Fruit fly (Drosophila melanogaster) whole organism, adult: ENCODE data around the gene CG14668.

Experiments
- CG12768 ChIP-seq: fragments of 200-800 bp; sonication (Bioruptor generic); optimal IDR thresholded peaks from 2 replicates; lab custom pipeline; 2017; ENCODE audit warnings: missing biosample characterization, missing genetic modification characterization, mild to moderate bottlenecking, moderate library complexity, missing genetic modification reagents
- CG1620 ChIP-seq: fragments of 200-800 bp; sonication (Bioruptor generic); optimal IDR thresholded peaks from 2 replicates; lab custom pipeline; 2016; ENCODE audit warnings: missing biosample characterization, missing genetic modification characterization
- Clk ChIP-seq: fragments of 200-800 bp; sonication (Bioruptor generic); optimal IDR thresholded peaks from 2 replicates; lab custom pipeline; 2017; ENCODE audit warnings: missing biosample characterization, missing genetic modification characterization
- bab1 ChIP-seq: fragments of 200-800 bp; sonication (Bioruptor generic); optimal IDR thresholded peaks from 3 replicates; lab custom pipeline; 2019; ENCODE audit warnings: missing biosample characterization, mild to moderate bottlenecking, missing genetic modification characterization, moderate library complexity

DNA sequence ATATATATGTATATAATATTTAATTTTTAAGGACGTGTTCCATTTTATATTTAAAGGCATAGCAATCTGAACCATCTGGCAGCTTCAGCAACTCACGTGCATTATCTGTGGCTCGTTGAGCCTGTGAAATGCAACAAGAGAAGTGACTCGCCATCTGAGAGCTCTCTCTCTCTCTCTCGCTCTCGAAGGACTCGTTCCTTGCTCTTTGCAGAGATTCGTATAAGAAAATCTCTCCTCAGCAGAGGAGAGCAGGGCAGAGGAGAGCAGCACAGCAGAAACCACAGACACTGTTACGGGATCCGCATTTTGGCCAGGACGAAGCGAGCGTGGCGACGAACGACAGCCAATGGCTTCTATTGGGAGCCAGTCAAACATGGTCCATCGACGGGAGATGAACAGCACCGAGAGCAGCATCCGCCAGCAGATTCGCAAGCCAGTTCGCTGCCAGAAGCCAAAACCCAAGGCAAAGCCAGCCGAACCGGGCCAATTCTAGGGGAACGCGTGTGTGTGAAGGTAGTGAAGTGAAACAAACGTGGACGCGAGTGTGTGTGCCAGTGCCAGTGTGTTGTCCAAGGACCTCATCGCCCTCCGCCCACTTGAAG lies 26.8 kb upstream of the CG14668 start, which contains the start of gene CG14669:
- no peak for TF ChIP-seq CG1620 (GFP tag; lab: Kevin White, UChicago)
- TF ChIP-seq bab1 (GFP tag; lab: Kevin White, UChicago) = no peak
- no peak for TF ChIP-seq CG12768 (GFP tag; lab: Kevin White, UChicago)
- no peak for TF ChIP-seq Clk
